Worm (Caenorhabditis elegans) whole organism, young adult: ENCODE measurements around the gene T01H3.2.

Experiments
- F55B11.4 ChIP-seq: sonication (generic microtip); optimal IDR thresholded peaks from 2 replicates; lab custom pipeline; 2016; ENCODE audit warnings: missing compliant biosample characterization, missing genetic modification characterization, borderline replicate concordance; ENCODE audit not compliant: insufficient read depth
- K11D2.4 ChIP-seq: fragments of 200-800 bp; sonication (Bioruptor generic); IDR thresholded peaks from 2 replicates; pipeline ENCODE4 v1.3.6; 2022; ENCODE audit warnings: missing genetic modification reagents, missing genetic modification characterization, missing compliant biosample characterization
- ceh-91 ChIP-seq: fragments of 200-800 bp; sonication (Bioruptor generic); IDR thresholded peaks from 2 replicates; pipeline ENCODE4 v1.3.6; 2022; ENCODE audit warnings: missing genetic modification reagents, missing genetic modification characterization, missing compliant biosample characterization
- let-526 ChIP-seq: fragments of 200-800 bp; sonication (Bioruptor generic); IDR thresholded peaks from 2 replicates; pipeline ENCODE4 v1.3.6; 2022; ENCODE audit warnings: missing genetic modification reagents, missing genetic modification characterization, missing compliant biosample characterization
- lsy-27 ChIP-seq: sonication (generic microtip); optimal IDR thresholded peaks from 2 replicates; lab custom pipeline; 2017; ENCODE audit warnings: missing genetic modification characterization, mild to moderate bottlenecking, missing compliant biosample characterization, antibody characterized with exemption, missing genotype, borderline replicate concordance; ENCODE audit not compliant: insufficient read depth
- sdz-38 ChIP-seq: sonication (generic microtip); optimal IDR thresholded peaks from 2 replicates; lab custom pipeline; 2016; ENCODE audit warnings: missing genotype, missing genetic modification characterization, missing compliant biosample characterization
- unc-62 ChIP-seq: fragments of 150-350 bp; optimal IDR thresholded peaks from 2 replicates; lab custom pipeline; 2014; ENCODE audit warnings: missing biosample characterization, missing genetic modification reagents, missing genetic modification characterization
- ztf-18 ChIP-seq: sonication (generic microtip); optimal IDR thresholded peaks from 2 replicates; lab custom pipeline; 2016; ENCODE audit warnings: missing genotype, mild to moderate bottlenecking, missing genetic modification characterization, missing compliant biosample characterization
- ztf-28 ChIP-seq: fragments of 200-800 bp; sonication (Bioruptor generic); IDR thresholded peaks from 2 replicates; pipeline ENCODE4 v1.3.6; 2022; ENCODE audit warnings: missing genetic modification reagents, missing genetic modification characterization, missing compliant biosample characterization

Gene T01H3.2

ce11 chrII:7827883-7828282 is 49.9 kb downstream of the T01H3.2 start:
- TF ChIP-seq let-526 (GFP tag; lab: Robert Waterston, UW) (no peak), ztf-28 (no peak), K11D2.4 (GFP tag; lab: Robert Waterston, UW) (no peak), ztf-18 (no peak)

ce11 chrII:7825107-7825506 is 52.7 kb downstream of the T01H3.2 start, which contains the start of gene srw-62:
srw-62 (plus strand) TSS chrII:7825407.
- TF ChIP-seq sdz-38 (tag; lab: Kevin White, UChicago) (no peak), unc-62 (GFP tag; lab: Kevin White, UChicago) (no peak), F55B11.4 (tag; lab: Kevin White, UChicago) (no peak), ceh-91 (GFP tag; lab: Robert Waterston, UW) (no peak), lsy-27 (tag; lab: Kevin White, UChicago) (no peak)
- TF ChIP-seq, all 124 proteins: peak for 0
